Worm (Caenorhabditis elegans): ENCODE measurements around the gene srz-63.

srz-63 gene

DNA sequence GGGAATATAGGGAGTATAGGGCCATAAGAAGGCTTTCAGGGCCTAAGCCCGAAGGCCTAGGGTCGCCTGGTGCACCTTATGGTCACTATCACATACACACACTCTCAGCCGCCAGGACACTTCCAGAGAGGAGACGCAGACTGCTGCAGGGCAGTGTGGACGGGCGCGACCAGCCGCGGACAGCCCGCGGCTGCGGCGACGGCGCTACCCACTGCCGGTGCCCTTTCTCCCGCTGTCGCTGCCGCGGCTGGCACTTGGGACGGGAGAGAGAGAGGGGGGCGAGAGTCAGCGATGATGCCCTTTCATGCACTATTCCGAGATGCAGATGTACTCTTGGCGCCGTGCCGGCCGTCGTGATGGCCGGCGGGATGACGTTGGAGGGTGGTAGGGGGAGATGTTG is 40.6 kb upstream of the srz-63 start (continued):
- no peak for TF ChIP-seq aptf-3 (GFP tag; IDR thresholded peaks at IDR 0.05)
- no peak for TF ChIP-seq sdz-38 (tag; optimal IDR thresholded peaks at IDR 0.05)
- TF ChIP-seq Y79H2A.3 (GFP tag; conservative IDR thresholded peaks at IDR 0.05), result no peak
- TF ChIP-seq ztf-28 (GFP tag; IDR thresholded peaks at IDR 0.05), result no peak
- TF ChIP-seq F49E8.2 (tag; optimal IDR thresholded peaks at IDR 0.05; ENCODE audit: insufficient read depth), result no peak
- peak; percentile 53; the same call in 1 of the 2 replicates for TF ChIP-seq lin-26 (GFP tag; IDR thresholded peaks at IDR 0.05)
- TF ChIP-seq mcd-1 (GFP tag; IDR thresholded peaks at IDR 0.05), result peak; percentile 51
- no peak for TF ChIP-seq nhr-80 (tag; optimal IDR thresholded peaks at IDR 0.05)
- no peak for TF ChIP-seq unc-62 (GFP tag; optimal IDR thresholded peaks at IDR 0.05)
- TF ChIP-seq ztf-22 (GFP tag; optimal IDR thresholded peaks at IDR 0.05), result no peak
- TF ChIP-seq B0336.3 (GFP tag; IDR thresholded peaks at IDR 0.05), result no peak
- no peak for TF ChIP-seq attf-6 (GFP tag; IDR thresholded peaks at IDR 0.05)
- TF ChIP-seq nfyb-1 (GFP tag; IDR thresholded peaks at IDR 0.05), result peak; percentile 85
- peak; percentile 65 for TF ChIP-seq dox-1 (GFP tag; IDR thresholded peaks at IDR 0.05)

DNA sequence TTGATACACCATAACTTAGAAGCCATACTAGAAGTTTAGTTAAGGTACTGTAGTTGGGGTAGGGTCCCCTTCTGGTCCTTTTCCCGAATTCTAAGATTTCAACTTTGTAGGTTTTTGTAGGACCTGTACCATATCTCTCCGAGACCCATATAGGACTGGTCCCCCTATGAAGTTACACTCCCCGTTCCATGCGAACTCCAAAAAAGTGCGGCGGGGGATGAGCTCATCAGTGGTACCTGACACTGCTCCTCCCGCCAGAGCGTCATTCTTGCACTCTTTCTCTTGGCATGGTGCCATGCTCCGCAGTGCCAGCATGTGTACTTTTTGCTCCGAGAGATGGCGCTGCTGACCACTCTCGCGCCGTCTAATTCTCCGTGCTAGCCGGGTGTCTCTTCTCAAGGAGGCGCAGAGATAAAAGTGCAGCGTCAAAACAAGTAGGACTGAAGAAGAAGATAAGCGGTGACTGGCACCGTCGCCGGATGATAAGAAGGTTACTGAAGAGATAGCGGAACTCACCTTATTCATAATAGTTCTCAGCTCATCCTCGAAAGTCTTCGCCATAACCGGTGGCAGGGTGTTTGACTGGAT is 38.9 kb upstream of the srz-63 start:
- TF ChIP-seq pbrm-1 (GFP tag; IDR thresholded peaks at IDR 0.05) (0 out of 2 replicates have a peak, but pooled peaks have one; percentile 23), ztf-28 (GFP tag; IDR thresholded peaks at IDR 0.05) (no peak), snpc-1.1 (tag; optimal IDR thresholded peaks at IDR 0.05; ENCODE audit: insufficient read depth) (no peak), ceh-79 (tag; optimal IDR thresholded peaks at IDR 0.05) (no peak), snpc-4 (GFP tag; optimal IDR thresholded peaks at IDR 0.05) (no peak), snpc-4 (tag; optimal IDR thresholded peaks at IDR 0.05) (no peak), hmg-1.2 (GFP tag; IDR thresholded peaks at IDR 0.05) (peak; percentile 52; the same call in 1 of the 2 replicates), nhr-80 (tag; optimal IDR thresholded peaks at IDR 0.05) (peak; percentile 4), athp-1 (tag; optimal IDR thresholded peaks at IDR 0.05) (no peak), him-1 (tag; optimal IDR thresholded peaks at IDR 0.05) (no peak), zfh-2 (GFP tag; conservative IDR thresholded peaks at IDR 0.05) (peak; percentile 78), mxl-1 (tag; optimal IDR thresholded peaks at IDR 0.05) (no peak)

DNA sequence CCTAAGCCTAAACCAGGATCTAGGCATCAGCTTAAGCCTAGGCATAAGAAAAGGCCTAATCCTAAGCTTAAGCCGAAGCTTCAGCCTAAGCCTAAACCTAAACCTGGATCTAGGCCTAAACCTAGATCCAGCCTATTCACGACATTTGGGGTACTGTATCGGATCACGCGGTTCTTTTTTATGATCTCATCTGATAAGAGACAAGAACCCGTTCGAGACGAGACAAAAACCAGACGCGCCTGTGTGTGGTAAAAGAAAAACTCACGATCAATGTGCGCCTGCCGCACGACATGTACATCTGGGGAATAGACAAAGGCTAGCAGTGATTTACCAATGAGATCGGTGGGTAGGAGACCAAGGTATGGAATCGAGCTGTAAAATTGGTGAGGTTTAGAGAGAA is 38.0 kb upstream of the srz-63 start:
- TF ChIP-seq dpff-1 (tag; optimal IDR thresholded peaks at IDR 0.05) (no peak), mxl-1 (tag; optimal IDR thresholded peaks at IDR 0.05) (no peak), F57A8.1 (GFP tag; optimal IDR thresholded peaks at IDR 0.05) (no peak), attf-5 (GFP tag; optimal IDR thresholded peaks at IDR 0.05) (no peak), B0035.1 (tag; optimal IDR thresholded peaks at IDR 0.05) (no peak)

DNA sequence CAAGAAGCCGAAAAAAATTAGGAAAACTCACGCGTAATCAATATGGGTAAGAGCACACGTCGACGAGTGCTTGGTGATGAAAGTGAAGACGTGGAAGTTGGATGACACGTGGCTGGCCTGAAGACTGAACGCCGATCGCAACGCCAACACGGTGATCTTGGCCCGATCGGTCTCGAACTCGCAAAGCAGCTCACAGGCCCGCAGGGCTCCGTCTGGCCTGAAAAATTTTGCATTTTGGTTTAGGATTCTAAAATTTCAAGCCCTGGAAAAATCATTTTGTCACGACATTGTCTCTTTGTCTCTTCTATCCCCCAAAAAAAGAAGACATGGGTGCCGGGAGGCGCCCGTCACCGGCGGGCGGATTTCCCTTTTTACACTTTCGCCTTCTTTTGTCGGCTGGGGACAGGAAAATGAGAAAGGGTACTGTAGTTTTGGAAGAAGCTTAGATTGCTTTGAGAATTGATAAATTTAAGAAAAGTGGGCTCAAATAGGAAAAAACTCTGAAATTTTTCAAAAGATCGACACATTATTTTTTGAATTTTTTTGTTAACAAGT is 37.2 kb upstream of the srz-63 start:
- TF ChIP-seq efl-1 (GFP tag; optimal IDR thresholded peaks at IDR 0.05) (no peak), zfh-2 (GFP tag; conservative IDR thresholded peaks at IDR 0.05) (peak; percentile 52; the same call in 1 of the 2 replicates)

DNA sequence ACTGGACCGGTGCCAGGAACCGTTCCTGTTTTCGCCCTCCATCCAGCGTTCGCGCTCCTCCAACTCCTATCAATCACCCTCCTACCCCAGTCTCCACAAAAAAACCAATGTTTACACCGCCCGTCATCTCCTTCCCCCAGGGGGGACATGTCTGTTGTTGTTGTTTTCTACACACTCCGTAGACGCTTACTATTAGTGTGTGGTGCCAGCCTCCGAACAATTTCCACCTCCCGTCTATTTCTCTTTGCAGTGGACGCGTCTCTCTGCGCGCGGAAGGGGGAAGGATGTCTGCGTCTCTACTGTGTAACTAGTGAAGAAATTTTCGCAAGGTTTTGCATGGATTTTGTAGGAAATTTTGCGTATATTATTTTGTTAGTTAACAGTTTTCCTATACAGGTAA is 36.0 kb upstream of the srz-63 start:
- TF ChIP-seq zim-3 (tag; optimal IDR thresholded peaks at IDR 0.05), result no peak
- TF ChIP-seq chd-7 (tag; optimal IDR thresholded peaks at IDR 0.05), result no peak
- TF ChIP-seq K12H6.12 (tag; optimal IDR thresholded peaks at IDR 0.05), result peak; percentile 14
- TF ChIP-seq sptf-2 (GFP tag; optimal IDR thresholded peaks at IDR 0.05), result no peak
- TF ChIP-seq lin-54 (GFP tag; optimal IDR thresholded peaks at IDR 0.05), result no peak
- TF ChIP-seq F39B2.1 (GFP tag; IDR thresholded peaks at IDR 0.05), result no peak
- peak; percentile 54 for TF ChIP-seq zfh-2 (GFP tag; conservative IDR thresholded peaks at IDR 0.05)
- TF ChIP-seq nhr-27 (tag; optimal IDR thresholded peaks at IDR 0.05), result no peak
- TF ChIP-seq sea-2 (GFP tag; IDR thresholded peaks at IDR 0.05), result no peak
- no peak for TF ChIP-seq atf-7 (tag; optimal IDR thresholded peaks at IDR 0.05)
- TF ChIP-seq ztf-26 (tag; optimal IDR thresholded peaks at IDR 0.05), result no peak
- no peak for TF ChIP-seq B0336.3 (GFP tag; IDR thresholded peaks at IDR 0.05)
- TF ChIP-seq snpc-1.3 (tag; optimal IDR thresholded peaks at IDR 0.05; ENCODE audit: insufficient read depth), result no peak
- no peak for TF ChIP-seq mes-4 (tag; optimal IDR thresholded peaks at IDR 0.05)
- TF ChIP-seq ccch-3 (GFP tag; optimal IDR thresholded peaks at IDR 0.05), result no peak
- TF ChIP-seq mxl-1 (tag; optimal IDR thresholded peaks at IDR 0.05), result no peak
- TF ChIP-seq hmg-1.2 (GFP tag; IDR thresholded peaks at IDR 0.05), result peak; percentile 91
